Worm (Caenorhabditis elegans) whole organism, L4 larva: ENCODE measurements around the gene dgn-1.
A peak's percentile ranks its signal among the peaks of the same experiment; 100 is the strongest.

Experiments
- D1046.2 ChIP-seq: fragments of 200-800 bp; sonication (Bioruptor generic); IDR thresholded peaks from 2 replicates; pipeline ENCODE4 v1.3.6; 2022; ENCODE audit warnings: missing genetic modification characterization, missing compliant biosample characterization
- T26A8.4 ChIP-seq: fragments of 200-800 bp; sonication (Bioruptor generic); IDR thresholded peaks from 2 replicates; pipeline ENCODE4 v1.3.6; 2022; ENCODE audit warnings: missing genetic modification characterization, missing compliant biosample characterization
- Y5F2A.4 ChIP-seq: fragments of 200-800 bp; sonication (Bioruptor generic); optimal IDR thresholded peaks from 2 replicates; lab custom pipeline; 2018; ENCODE audit warnings: mild to moderate bottlenecking, missing genetic modification characterization, missing compliant biosample characterization
- Y75B8A.6 ChIP-seq: fragments of 200-800 bp; sonication (Bioruptor generic); IDR thresholded peaks from 2 replicates; pipeline ENCODE4 v1.3.6; 2022; ENCODE audit warnings: missing genetic modification reagents, missing genetic modification characterization, missing compliant biosample characterization
- ZK546.5 ChIP-seq, 2 experiments: sonication (generic microtip); optimal IDR thresholded peaks; 2 replicates each; lab custom pipeline; 2017; ENCODE audit warnings: missing biosample characterization in 2 of 2, missing genetic modification characterization in 2 of 2
- ceh-20 ChIP-seq: fragments of 200-800 bp; sonication (Bioruptor generic); IDR thresholded peaks from 2 replicates; pipeline ENCODE4 v1.3.6; 2022; ENCODE audit warnings: missing genetic modification reagents, missing genetic modification characterization, missing compliant biosample characterization
- ceh-32 ChIP-seq: sonication (generic microtip); optimal IDR thresholded peaks from 2 replicates; lab custom pipeline; 2016; ENCODE audit warnings: mild to moderate bottlenecking, missing genetic modification characterization, missing compliant biosample characterization; ENCODE audit not compliant: poor library complexity
- ces-1 ChIP-seq: fragments of 150-350 bp; sonication (generic microtip); optimal IDR thresholded peaks from 4 replicates; lab custom pipeline; 2014; ENCODE audit warnings: missing biosample characterization, missing genetic modification reagents, missing genetic modification characterization
- daf-12 ChIP-seq: fragments of 150-350 bp; optimal IDR thresholded peaks from 2 replicates; lab custom pipeline; 2014; ENCODE audit warnings: missing biosample characterization, missing genetic modification reagents, missing genetic modification characterization
- daf-16 ChIP-seq, 3 experiments: sonication (generic microtip); optimal IDR thresholded peaks; 2 replicates each; lab custom pipeline; 2016 to 2017; ENCODE audit warnings: missing genetic modification characterization in 3 of 3, missing genetic modification reagents in 3 of 3, mild to moderate bottlenecking in 2 of 3, missing compliant biosample characterization in 2 of 3, missing biosample characterization in 1 of 3, moderate library complexity in 1 of 3
- daf-19 ChIP-seq: fragments of 200-800 bp; sonication (Bioruptor generic); conservative IDR thresholded peaks from 2 replicates; pipeline ENCODE4 v1.3.6; 2022; ENCODE audit warnings: missing genetic modification characterization, missing compliant biosample characterization
- daf-8 ChIP-seq: fragments of 200-800 bp; sonication (Bioruptor generic); IDR thresholded peaks from 2 replicates; pipeline ENCODE4 v1.3.6; 2022; ENCODE audit warnings: missing genetic modification characterization, missing compliant biosample characterization
- dmd-8 ChIP-seq: fragments of 200-800 bp; sonication (Bioruptor generic); IDR thresholded peaks from 2 replicates; pipeline ENCODE4 v1.3.6; 2022; ENCODE audit warnings: missing genetic modification characterization, missing compliant biosample characterization
- dmd-9 ChIP-seq: fragments of 200-800 bp; sonication (Bioruptor generic); IDR thresholded peaks from 2 replicates; pipeline ENCODE4 v1.3.6; 2022; ENCODE audit warnings: missing genetic modification reagents, missing genetic modification characterization, missing compliant biosample characterization
- dve-1 ChIP-seq: sonication (generic microtip); optimal IDR thresholded peaks from 2 replicates; lab custom pipeline; 2017; ENCODE audit warnings: antibody characterized with exemption, mild to moderate bottlenecking, missing genetic modification characterization, missing compliant biosample characterization; ENCODE audit not compliant: insufficient read depth
- hif-1 ChIP-seq, 2 experiments: sonication (generic microtip); optimal IDR thresholded peaks; 2 replicates each; lab custom pipeline; 2016 to 2017; ENCODE audit warnings: missing compliant biosample characterization in 2 of 2, missing genetic modification characterization in 2 of 2, missing genetic modification reagents in 2 of 2, missing genotype in 2 of 2, mild to moderate bottlenecking in 1 of 2
- hlh-11 ChIP-seq: fragments of 200-800 bp; sonication (Bioruptor generic); optimal IDR thresholded peaks from 2 replicates; lab custom pipeline; 2018; ENCODE audit warnings: mild to moderate bottlenecking, missing genetic modification characterization, missing compliant biosample characterization
- hlh-30 ChIP-seq: sonication (generic microtip); optimal IDR thresholded peaks from 2 replicates; lab custom pipeline; 2017; ENCODE audit warnings: antibody characterized with exemption, mild to moderate bottlenecking, missing genetic modification characterization, missing compliant biosample characterization; ENCODE audit not compliant: insufficient read depth
- lin-1 ChIP-seq: fragments of 200-800 bp; sonication (Bioruptor generic); IDR thresholded peaks from 2 replicates; pipeline ENCODE4 v1.3.6; 2022; ENCODE audit warnings: missing genetic modification reagents, missing genetic modification characterization, missing compliant biosample characterization
- lin-15B ChIP-seq: fragments of 150-350 bp; sonication (generic microtip); optimal IDR thresholded peaks from 3 replicates; lab custom pipeline; 2014; ENCODE audit warnings: missing biosample characterization, missing genetic modification characterization
- lin-29 ChIP-seq: fragments of 200-800 bp; sonication (Bioruptor generic); IDR thresholded peaks from 2 replicates; pipeline ENCODE4 v1.3.6; 2022; ENCODE audit warnings: missing genetic modification reagents, missing genetic modification characterization, missing compliant biosample characterization
- mep-1 ChIP-seq: fragments of 150-350 bp; sonication (generic microtip); optimal IDR thresholded peaks from 3 replicates; lab custom pipeline; 2014; ENCODE audit warnings: missing biosample characterization, missing genetic modification characterization
- mes-2 ChIP-seq: sonication (generic microtip); optimal IDR thresholded peaks from 2 replicates; lab custom pipeline; 2016; ENCODE audit warnings: missing genotype, mild to moderate bottlenecking, missing genetic modification characterization, missing compliant biosample characterization; ENCODE audit not compliant: poor library complexity, severe bottlenecking
- mxl-3 ChIP-seq: fragments of 200-800 bp; sonication (Bioruptor generic); optimal IDR thresholded peaks from 2 replicates; lab custom pipeline; 2018; ENCODE audit warnings: mild to moderate bottlenecking, missing genetic modification characterization, missing compliant biosample characterization
- nhr-102 ChIP-seq: sonication (generic microtip); optimal IDR thresholded peaks from 2 replicates; lab custom pipeline; 2016; ENCODE audit warnings: mild to moderate bottlenecking, missing genetic modification characterization, moderate library complexity, missing compliant biosample characterization
- nhr-11 ChIP-seq: fragments of 150-350 bp; optimal IDR thresholded peaks from 2 replicates; lab custom pipeline; 2014; ENCODE audit warnings: missing biosample characterization, missing genetic modification characterization
- nhr-237 ChIP-seq: sonication (generic microtip); optimal IDR thresholded peaks from 2 replicates; lab custom pipeline; 2017; ENCODE audit warnings: missing biosample characterization, missing genetic modification characterization
- nhr-25 ChIP-seq: sonication (generic microtip); optimal IDR thresholded peaks from 2 replicates; lab custom pipeline; 2017; ENCODE audit warnings: missing genetic modification characterization, mild to moderate bottlenecking, missing compliant biosample characterization, antibody characterized with exemption, moderate library complexity, borderline replicate concordance; ENCODE audit not compliant: insufficient read depth
- nhr-41 ChIP-seq: fragments of 200-800 bp; sonication (Bioruptor generic); IDR thresholded peaks from 2 replicates; pipeline ENCODE4 v1.3.6; 2022; ENCODE audit warnings: missing genetic modification reagents, missing genetic modification characterization, missing compliant biosample characterization
- nhr-6 ChIP-seq: fragments of 150-350 bp; optimal IDR thresholded peaks from 2 replicates; lab custom pipeline; 2014; ENCODE audit warnings: missing biosample characterization, missing genetic modification characterization
- nhr-76 ChIP-seq: fragments of 150-350 bp; optimal IDR thresholded peaks from 2 replicates; lab custom pipeline; 2014; ENCODE audit warnings: missing biosample characterization, missing genetic modification characterization
- nhr-77 ChIP-seq: fragments of 150-350 bp; optimal IDR thresholded peaks from 2 replicates; lab custom pipeline; 2014; ENCODE audit warnings: missing biosample characterization, missing genetic modification characterization
- pha-4 ChIP-seq, 2 experiments: fragments of 150-350 bp in 1 of 2; fragments of 200-800 bp in 1 of 2; sonication (Bioruptor generic) in 1 of 2; IDR thresholded peaks in 1 of 2; optimal IDR thresholded peaks in 1 of 2; 2 replicates each; pipeline versions ENCODE4 v1.3.6 to Lab custom; 2014 to 2022; ENCODE audit warnings: missing genetic modification characterization in 2 of 2, missing genetic modification reagents in 2 of 2, missing biosample characterization in 1 of 2, missing compliant biosample characterization in 1 of 2
- php-3 ChIP-seq: fragments of 200-800 bp; sonication (Bioruptor generic); IDR thresholded peaks from 2 replicates; pipeline ENCODE4 v1.3.6; 2022; ENCODE audit warnings: missing genetic modification reagents, missing genetic modification characterization, missing compliant biosample characterization
- pqm-1 ChIP-seq: sonication (generic microtip); optimal IDR thresholded peaks from 2 replicates; lab custom pipeline; 2017; ENCODE audit warnings: missing biosample characterization, missing genetic modification characterization
- rbr-2 ChIP-seq: sonication (generic microtip); optimal IDR thresholded peaks from 2 replicates; lab custom pipeline; 2016; ENCODE audit warnings: missing genotype, missing genetic modification characterization, missing compliant biosample characterization
- saeg-2 ChIP-seq: fragments of 200-800 bp; sonication (Bioruptor generic); IDR thresholded peaks from 2 replicates; pipeline ENCODE4 v1.3.6; 2022; ENCODE audit warnings: missing genetic modification reagents, missing genetic modification characterization, missing compliant biosample characterization
- sdz-12 ChIP-seq: fragments of 200-800 bp; sonication (Bioruptor generic); optimal IDR thresholded peaks from 2 replicates; lab custom pipeline; 2018; ENCODE audit warnings: mild to moderate bottlenecking, missing genetic modification characterization, missing compliant biosample characterization
- skn-1 ChIP-seq: fragments of 150-350 bp; optimal IDR thresholded peaks from 2 replicates; lab custom pipeline; 2014; ENCODE audit warnings: missing biosample characterization, missing genetic modification characterization
- snpc-1.2 ChIP-seq: fragments of 200-800 bp; sonication (Bioruptor generic); IDR thresholded peaks from 2 replicates; pipeline ENCODE4 v1.3.6; 2022; ENCODE audit warnings: missing genetic modification reagents, missing genetic modification characterization, missing compliant biosample characterization
- snpc-4 ChIP-seq: fragments of 150-350 bp; optimal IDR thresholded peaks from 2 replicates; lab custom pipeline; 2014; ENCODE audit warnings: missing biosample characterization, missing genetic modification characterization
- unc-62 ChIP-seq, 3 experiments: fragments of 150-350 bp in 1 of 3; sonication (generic microtip); optimal IDR thresholded peaks in 2 of 3; peaks in 1 of 3; 1 replicate in 1 of 3; 2 replicates in 2 of 3; lab custom pipeline; 2014 to 2017; ENCODE audit warnings: missing biosample characterization in 3 of 3, missing genetic modification characterization in 3 of 3, missing genetic modification reagents in 3 of 3, missing genotype in 1 of 3
- zfp-3 ChIP-seq: fragments of 200-800 bp; sonication (Bioruptor generic); conservative IDR thresholded peaks from 2 replicates; pipeline ENCODE4 v1.3.6; 2022; ENCODE audit warnings: missing genetic modification reagents, missing genetic modification characterization, missing compliant biosample characterization
- zip-11 ChIP-seq: fragments of 200-800 bp; sonication (Bioruptor generic); IDR thresholded peaks from 2 replicates; pipeline ENCODE4 v1.3.6; 2022; ENCODE audit warnings: missing genetic modification characterization, missing compliant biosample characterization

The dgn-1 gene

DNA sequence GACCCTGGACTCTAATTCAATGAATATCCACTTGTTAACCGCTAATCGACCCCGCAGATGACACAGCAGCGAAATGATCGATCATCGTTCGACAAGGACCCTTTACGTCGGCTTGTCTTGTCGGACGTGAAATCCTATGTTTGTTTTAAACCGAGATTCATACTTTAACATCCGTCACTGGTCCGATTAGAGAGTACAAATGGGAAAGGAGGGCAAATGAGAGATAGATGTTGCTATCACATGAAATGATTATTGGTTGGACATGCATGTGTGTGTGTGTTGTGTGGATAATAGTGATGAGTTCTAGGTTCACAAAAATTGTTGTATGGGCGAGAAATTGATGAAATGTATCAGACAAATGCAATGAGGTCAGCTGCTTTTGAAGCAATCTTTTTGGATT is 19.1 kb downstream of the dgn-1 start:
- TF ChIP-seq nhr-76 (tag; lab: Kevin White, UChicago), result no peak
- no peak for TF ChIP-seq D1046.2 (GFP tag; lab: Robert Waterston, UW)
- peak; percentile 2 for TF ChIP-seq hlh-11 (tag; lab: Kevin White, UChicago)
- TF ChIP-seq hif-1 (tag; optimal IDR thresholded peaks at IDR 0.05; lab: Kevin White, UChicago), result no peak
- peak in 1 of 2 experiments; percentile 96 for TF ChIP-seq unc-62 (GFP tag; optimal IDR thresholded peaks at IDR 0.05 in 1 of 2; lab: Kevin White, UChicago)
- TF ChIP-seq unc-62 (tag; optimal IDR thresholded peaks at IDR 0.05; lab: Kevin White, UChicago), result no peak
- TF ChIP-seq dmd-8 (GFP tag; lab: Robert Waterston, UW), result no peak
- peak; percentile 34 for TF ChIP-seq nhr-11 (tag; lab: Kevin White, UChicago)

DNA sequence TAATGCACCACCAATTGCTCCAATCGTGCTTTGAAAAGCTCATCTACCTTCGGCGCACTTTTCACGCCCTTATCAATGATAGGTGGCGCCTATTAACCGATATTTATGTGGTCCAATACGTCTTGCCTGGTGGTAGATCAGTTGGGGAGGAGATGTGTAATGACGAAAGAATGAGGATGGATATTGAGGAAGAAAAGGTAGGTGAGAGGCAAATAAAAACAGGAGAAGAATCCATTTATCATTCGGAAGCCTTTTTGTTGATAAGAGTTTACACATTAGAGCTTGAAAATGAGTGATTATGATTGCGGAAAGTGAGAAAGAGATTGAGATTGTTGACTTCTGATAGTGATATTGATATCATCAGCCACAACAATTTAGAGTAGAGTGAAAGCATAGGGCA is 21.4 kb downstream of the dgn-1 start:
- TF ChIP-seq daf-16 (GFP tag; optimal IDR thresholded peaks at IDR 0.05; lab: Kevin White, UChicago) (peak in 1 of 2 experiments; percentile 64), daf-16 (tag; optimal IDR thresholded peaks at IDR 0.05; lab: Kevin White, UChicago) (no peak), nhr-6 (tag; lab: Kevin White, UChicago) (no peak)

DNA sequence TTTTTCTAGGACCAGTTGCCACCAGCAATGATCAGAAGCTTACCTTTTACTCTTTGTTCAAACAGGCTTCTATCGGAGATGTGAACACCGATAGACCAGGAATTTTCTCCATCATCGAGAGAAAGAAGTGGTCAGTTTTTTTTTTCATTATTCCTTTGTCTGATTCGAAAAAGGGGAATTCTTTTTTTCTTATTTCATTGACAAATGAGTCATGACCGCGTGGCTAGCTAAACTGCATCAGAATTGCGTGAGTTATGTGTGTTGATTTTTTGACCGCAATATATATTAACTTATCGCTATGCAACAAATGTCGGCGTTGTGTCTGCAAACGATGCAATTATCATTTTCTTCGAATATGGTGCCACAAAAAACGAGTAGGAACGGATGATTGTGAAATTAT is 25.4 kb downstream of the dgn-1 start:
- no peak for TF ChIP-seq ceh-32
- no peak for TF ChIP-seq zip-11
- TF ChIP-seq dmd-9 (GFP tag; lab: Robert Waterston, UW), result no peak
- no peak for TF ChIP-seq skn-1 (tag; lab: Kevin White, UChicago)
- no peak for TF ChIP-seq pqm-1
- TF ChIP-seq php-3 (GFP tag; lab: Robert Waterston, UW), result no peak
- no peak for TF ChIP-seq nhr-11 (tag; lab: Kevin White, UChicago)
- TF ChIP-seq D1046.2 (GFP tag; lab: Robert Waterston, UW), result no peak
- no peak for TF ChIP-seq nhr-76 (tag; lab: Kevin White, UChicago)
- TF ChIP-seq hlh-30 (tag; lab: Kevin White, UChicago), result peak; percentile 6
- TF ChIP-seq snpc-4 (tag; lab: Kevin White, UChicago), result no peak
- TF ChIP-seq unc-62 (GFP tag; optimal IDR thresholded peaks at IDR 0.05 in 1 of 2; lab: Kevin White, UChicago), result peak in 1 of 2 experiments; percentile 45
- no peak for TF ChIP-seq unc-62 (tag; optimal IDR thresholded peaks at IDR 0.05; lab: Kevin White, UChicago)
- no peak for TF ChIP-seq nhr-237 (tag; lab: Kevin White, UChicago)
- peak; percentile 33 for TF ChIP-seq mxl-3 (GFP tag; lab: Kevin White, UChicago)
- no peak for TF ChIP-seq nhr-77 (tag; lab: Kevin White, UChicago)
- TF ChIP-seq pha-4 (GFP tag; IDR thresholded peaks at IDR 0.05; lab: Robert Waterston, UW), result no peak
- no peak for TF ChIP-seq pha-4 (tag; optimal IDR thresholded peaks at IDR 0.05; lab: Kevin White, UChicago)
- TF ChIP-seq daf-19 (GFP tag; lab: Robert Waterston, UW), result no peak
- TF ChIP-seq ZK546.5 (tag; optimal IDR thresholded peaks at IDR 0.05; lab: Kevin White, UChicago), result no peak
- TF ChIP-seq lin-15B (tag; lab: Kevin White, UChicago), result no peak
- TF ChIP-seq ceh-20 (GFP tag; lab: Robert Waterston, UW), result 0 out of 2 replicates have a peak, but pooled peaks have one; percentile 27
- TF ChIP-seq nhr-41 (GFP tag; lab: Robert Waterston, UW), result no peak
- TF ChIP-seq lin-29, result no peak
- no peak for TF ChIP-seq daf-8 (GFP tag; lab: Robert Waterston, UW)
- no peak for TF ChIP-seq lin-1 (GFP tag; lab: Robert Waterston, UW)
- TF ChIP-seq zfp-3 (GFP tag; lab: Robert Waterston, UW), result no peak
- no peak for TF ChIP-seq mep-1 (tag; lab: Kevin White, UChicago)
- peak; percentile 39 for TF ChIP-seq dve-1
- TF ChIP-seq Y5F2A.4 (GFP tag; lab: Kevin White, UChicago), result no peak
- no peak for TF ChIP-seq nhr-25 (tag; lab: Kevin White, UChicago)
- no peak for TF ChIP-seq nhr-102
- TF ChIP-seq rbr-2, result no peak
- no peak for TF ChIP-seq snpc-1.2 (GFP tag; lab: Robert Waterston, UW)
- TF ChIP-seq T26A8.4 (GFP tag; lab: Robert Waterston, UW), result no peak
- no peak for TF ChIP-seq mes-2 (tag; lab: Kevin White, UChicago)
- TF ChIP-seq saeg-2, result no peak
- TF ChIP-seq daf-12, result no peak
- no peak for TF ChIP-seq ces-1
- TF ChIP-seq Y75B8A.6 (GFP tag; lab: Robert Waterston, UW), result no peak
- no peak for TF ChIP-seq sdz-12 (GFP tag; lab: Kevin White, UChicago)
